Fruit fly (Drosophila melanogaster) whole organism, embryonic: ENCODE results near the gene Mlp84B.
A peak's percentile ranks its signal among the peaks of the same experiment; 100 is the strongest.

Experiments
- ATbp ChIP-seq: fragments of 200-800 bp; sonication (Bioruptor generic); optimal IDR thresholded peaks from 2 replicates; lab custom pipeline; 2017; ENCODE audit warnings: missing biosample characterization, mild to moderate bottlenecking, missing genetic modification characterization, missing genetic modification reagents
- Ada2b ChIP-seq: fragments of 200-800 bp; sonication (Bioruptor generic); IDR thresholded peaks from 2 replicates; pipeline ENCODE4 v1.3.6; 2022; ENCODE audit warnings: missing biosample characterization, missing genetic modification characterization
- B-H2 ChIP-seq: fragments of 200-800 bp; sonication (Bioruptor generic); optimal IDR thresholded peaks from 2 replicates; lab custom pipeline; 2018; ENCODE audit warnings: missing biosample characterization, mild to moderate bottlenecking, missing genetic modification characterization
- BEAF-32 ChIP-seq: fragments of 200-800 bp; sonication (Bioruptor generic); optimal IDR thresholded peaks from 3 replicates; lab custom pipeline; 2017; ENCODE audit warnings: missing biosample characterization, missing genetic modification characterization, mild to moderate bottlenecking, moderate library complexity, missing genetic modification reagents
- CG10979 ChIP-seq: fragments of 200-800 bp; sonication (Bioruptor generic); optimal IDR thresholded peaks from 2 replicates; lab custom pipeline; 2018; ENCODE audit warnings: missing biosample characterization, mild to moderate bottlenecking, missing genetic modification characterization, moderate library complexity
- CG11085 ChIP-seq: fragments of 200-800 bp; sonication (Bioruptor generic); IDR thresholded peaks from 2 replicates; pipeline ENCODE4 v1.3.6; 2022; ENCODE audit warnings: missing biosample characterization, missing genetic modification characterization
- CG11560 ChIP-seq: fragments of 200-800 bp; sonication (Bioruptor generic); IDR thresholded peaks from 3 replicates; pipeline ENCODE4 v1.3.6; 2022; ENCODE audit warnings: missing biosample characterization, missing genetic modification characterization
- CG1233 ChIP-seq: fragments of 200-800 bp; sonication (Bioruptor generic); optimal IDR thresholded peaks from 4 replicates; lab custom pipeline; 2018; ENCODE audit warnings: missing biosample characterization, mild to moderate bottlenecking, missing genetic modification characterization
- CG14965 ChIP-seq: fragments of 200-800 bp; sonication (Bioruptor generic); optimal IDR thresholded peaks from 2 replicates; lab custom pipeline; 2016; ENCODE audit warnings: missing biosample characterization, missing genetic modification characterization, borderline replicate concordance
- CG15011 ChIP-seq: fragments of 200-800 bp; sonication (Bioruptor generic); optimal IDR thresholded peaks from 3 replicates; lab custom pipeline; 2018; ENCODE audit warnings: missing biosample characterization, mild to moderate bottlenecking, missing genetic modification characterization
- CG1647 ChIP-seq: fragments of 200-800 bp; sonication (Bioruptor generic); optimal IDR thresholded peaks from 3 replicates; lab custom pipeline; 2016; ENCODE audit warnings: missing biosample characterization, missing genetic modification characterization
- CG17359 ChIP-seq: fragments of 200-800 bp; sonication (Bioruptor generic); optimal IDR thresholded peaks from 3 replicates; lab custom pipeline; 2018; ENCODE audit warnings: missing biosample characterization, mild to moderate bottlenecking, missing genetic modification characterization, moderate library complexity
- CG17612 ChIP-seq: fragments of 200-800 bp; sonication (Bioruptor generic); IDR thresholded peaks from 2 replicates; pipeline ENCODE4 v1.3.6; 2022; ENCODE audit warnings: missing biosample characterization, missing genetic modification characterization
- CG17802 ChIP-seq: fragments of 200-800 bp; sonication (Bioruptor generic); optimal IDR thresholded peaks from 2 replicates; lab custom pipeline; 2018; ENCODE audit warnings: missing biosample characterization, mild to moderate bottlenecking, missing genetic modification characterization, moderate library complexity
- CG2129 ChIP-seq: fragments of 200-800 bp; sonication (Bioruptor generic); IDR thresholded peaks from 2 replicates; pipeline ENCODE4 v1.3.6; 2022; ENCODE audit warnings: missing biosample characterization, missing genetic modification characterization; ENCODE audit not compliant: partially characterized antibody
- CG2678 ChIP-seq: fragments of 200-800 bp; sonication (Bioruptor generic); optimal IDR thresholded peaks from 3 replicates; lab custom pipeline; 2019; ENCODE audit warnings: missing biosample characterization, mild to moderate bottlenecking, missing genetic modification characterization, moderate library complexity
- CG34224 ChIP-seq: fragments of 200-800 bp; sonication (Bioruptor generic); IDR thresholded peaks from 3 replicates; pipeline ENCODE4 v1.3.6; 2022; ENCODE audit warnings: missing biosample characterization, missing genetic modification characterization; ENCODE audit not compliant: partially characterized antibody
- CG6272 ChIP-seq: fragments of 200-800 bp; sonication (Bioruptor generic); IDR thresholded peaks from 2 replicates; pipeline ENCODE4 v1.3.6; 2022; ENCODE audit warnings: missing biosample characterization, missing genetic modification characterization
- CG8089 ChIP-seq: fragments of 200-800 bp; sonication (Bioruptor generic); optimal IDR thresholded peaks from 3 replicates; lab custom pipeline; 2016; ENCODE audit warnings: missing biosample characterization, missing genetic modification characterization
- CG9817 ChIP-seq: fragments of 200-800 bp; sonication (Bioruptor generic); optimal IDR thresholded peaks from 2 replicates; lab custom pipeline; 2018; ENCODE audit warnings: missing biosample characterization, mild to moderate bottlenecking, missing genetic modification characterization, moderate library complexity
- CoRest ChIP-seq: fragments of 200-800 bp; sonication (Bioruptor generic); optimal IDR thresholded peaks from 3 replicates; lab custom pipeline; 2018; ENCODE audit warnings: missing biosample characterization, mild to moderate bottlenecking, missing genetic modification characterization, moderate library complexity
- Ets97D ChIP-seq: fragments of 200-800 bp; sonication (Bioruptor generic); optimal IDR thresholded peaks from 3 replicates; lab custom pipeline; 2016; ENCODE audit warnings: missing biosample characterization, missing genetic modification characterization
- Fer1 ChIP-seq: fragments of 200-800 bp; sonication (Bioruptor generic); optimal IDR thresholded peaks from 2 replicates; lab custom pipeline; 2017; ENCODE audit warnings: missing biosample characterization, mild to moderate bottlenecking, missing genetic modification characterization
- Gug ChIP-seq: fragments of 200-800 bp; sonication (Bioruptor generic); IDR thresholded peaks from 4 replicates; pipeline ENCODE4 v1.3.6; 2022; ENCODE audit warnings: missing biosample characterization, missing genetic modification characterization
- H15 ChIP-seq: fragments of 200-800 bp; sonication (Bioruptor generic); IDR thresholded peaks from 3 replicates; pipeline ENCODE4 v1.3.6; 2022; ENCODE audit warnings: missing biosample characterization, missing genetic modification characterization
- Lpt ChIP-seq: fragments of >200 bp; optimal IDR thresholded peaks from 2 replicates; lab custom pipeline; 2018; ENCODE audit warnings: missing biosample characterization, missing genetic modification characterization
- NC2α ChIP-seq: fragments of 200-800 bp; sonication (Bioruptor generic); optimal IDR thresholded peaks from 2 replicates; lab custom pipeline; 2016; ENCODE audit warnings: missing biosample characterization, missing genetic modification characterization
- NK7.1 ChIP-seq: fragments of 200-800 bp; sonication (Bioruptor generic); optimal IDR thresholded peaks from 3 replicates; lab custom pipeline; 2016; ENCODE audit warnings: missing biosample characterization, missing genetic modification characterization
- Nf-YB ChIP-seq: fragments of 200-800 bp; sonication (Bioruptor generic); optimal IDR thresholded peaks from 3 replicates; lab custom pipeline; 2019; ENCODE audit warnings: missing biosample characterization, mild to moderate bottlenecking, missing genetic modification characterization, moderate library complexity
- Oli ChIP-seq: fragments of 200-800 bp; sonication (Bioruptor generic); optimal IDR thresholded peaks from 2 replicates; lab custom pipeline; 2018; ENCODE audit warnings: missing biosample characterization, mild to moderate bottlenecking, missing genetic modification characterization, moderate library complexity
- Side ChIP-seq: fragments of 200-800 bp; sonication (Bioruptor generic); optimal IDR thresholded peaks from 2 replicates; lab custom pipeline; 2016; ENCODE audit warnings: missing biosample characterization, missing genetic modification characterization
- TFAM ChIP-seq: fragments of 200-800 bp; sonication (Bioruptor generic); optimal IDR thresholded peaks from 2 replicates; lab custom pipeline; 2017; ENCODE audit warnings: missing biosample characterization, missing genetic modification characterization, inconsistent platforms
- Usf ChIP-seq: fragments of 200-800 bp; sonication (Bioruptor generic); optimal IDR thresholded peaks from 2 replicates; lab custom pipeline; 2017; ENCODE audit warnings: missing genotype, missing biosample characterization, missing genetic modification characterization
- ci ChIP-seq: fragments of 200-800 bp; sonication (Bioruptor generic); IDR thresholded peaks from 3 replicates; pipeline ENCODE4 v1.3.6; 2022; ENCODE audit warnings: missing biosample characterization, missing genetic modification characterization
- cwo ChIP-seq: fragments of 200-800 bp; sonication (Bioruptor generic); optimal IDR thresholded peaks from 3 replicates; lab custom pipeline; 2017; ENCODE audit warnings: missing biosample characterization, missing genetic modification characterization, mild to moderate bottlenecking, moderate library complexity, missing genetic modification reagents
- en ChIP-seq: fragments of 200-800 bp; sonication (Bioruptor generic); optimal IDR thresholded peaks from 2 replicates; lab custom pipeline; 2016; ENCODE audit warnings: missing biosample characterization, missing genetic modification characterization
- fd96Cb ChIP-seq: fragments of 200-800 bp; sonication (Bioruptor generic); optimal IDR thresholded peaks from 2 replicates; lab custom pipeline; 2018; ENCODE audit warnings: missing biosample characterization, mild to moderate bottlenecking, missing genetic modification characterization, moderate library complexity
- grn ChIP-seq: fragments of 200-800 bp; sonication (Bioruptor generic); optimal IDR thresholded peaks from 3 replicates; lab custom pipeline; 2017; ENCODE audit warnings: missing biosample characterization, missing genetic modification characterization
- kay ChIP-seq: fragments of 200-800 bp; sonication (Bioruptor generic); optimal IDR thresholded peaks from 2 replicates; lab custom pipeline; 2016; ENCODE audit warnings: missing biosample characterization, missing genetic modification characterization
- lbe ChIP-seq: fragments of 200-800 bp; sonication (Bioruptor generic); optimal IDR thresholded peaks from 2 replicates; lab custom pipeline; 2016; ENCODE audit warnings: missing biosample characterization, mild to moderate bottlenecking, missing genetic modification characterization
- lmd ChIP-seq: fragments of 200-800 bp; sonication (Bioruptor generic); IDR thresholded peaks from 2 replicates; pipeline ENCODE4 v1.3.6; 2022; ENCODE audit warnings: missing biosample characterization, missing genetic modification characterization
- mld ChIP-seq: fragments of 200-800 bp; sonication (Bioruptor generic); IDR thresholded peaks from 3 replicates; pipeline ENCODE4 v1.3.6; 2022; ENCODE audit warnings: missing biosample characterization, missing genetic modification characterization; ENCODE audit not compliant: partially characterized antibody
- odd ChIP-seq: fragments of 200-800 bp; sonication (Bioruptor generic); optimal IDR thresholded peaks from 2 replicates; lab custom pipeline; 2017; ENCODE audit warnings: missing biosample characterization, mild to moderate bottlenecking, missing genetic modification characterization
- ranshi ChIP-seq: fragments of 200-800 bp; sonication (Bioruptor generic); IDR thresholded peaks from 2 replicates; pipeline ENCODE4 v1.3.6; 2022; ENCODE audit warnings: missing biosample characterization, missing genetic modification characterization
- salm ChIP-seq: fragments of 200-800 bp; sonication (Bioruptor generic); optimal IDR thresholded peaks from 2 replicates; lab custom pipeline; 2018; ENCODE audit warnings: missing biosample characterization, mild to moderate bottlenecking, missing genetic modification characterization
- sd ChIP-seq: fragments of 200-800 bp; sonication (Bioruptor generic); optimal IDR thresholded peaks from 3 replicates; lab custom pipeline; 2018; ENCODE audit warnings: missing biosample characterization, mild to moderate bottlenecking, missing genetic modification characterization, moderate library complexity
- sim ChIP-seq: fragments of 200-800 bp; sonication (Bioruptor generic); IDR thresholded peaks from 2 replicates; pipeline ENCODE4 v1.3.6; 2022; ENCODE audit warnings: missing biosample characterization, missing genetic modification characterization
- sr ChIP-seq: fragments of 200-800 bp; sonication (Bioruptor generic); IDR thresholded peaks from 3 replicates; pipeline ENCODE4 v1.3.6; 2022; ENCODE audit warnings: missing biosample characterization, missing genetic modification characterization
- ssp ChIP-seq: fragments of 200-800 bp; sonication (Bioruptor generic); IDR thresholded peaks from 2 replicates; pipeline ENCODE4 v1.3.6; 2022; ENCODE audit warnings: missing biosample characterization, missing genetic modification characterization
- unc-4 ChIP-seq: fragments of 200-800 bp; sonication (Bioruptor generic); IDR thresholded peaks from 2 replicates; pipeline ENCODE4 v1.3.6; 2022; ENCODE audit warnings: missing biosample characterization, missing genetic modification characterization; ENCODE audit not compliant: partially characterized antibody

Mlp84B gene

dm6 chr3R:7074297-7075114 is 43.0 kb downstream of the Mlp84B start, which contains the start of the genes Ufl1 and CG1943 (continued):
- no peak for TF ChIP-seq CG9817 (tag; lab: Kevin White, UChicago)
- no peak for TF ChIP-seq CG1647 (GFP tag; lab: Kevin White, UChicago)
- TF ChIP-seq CoRest, result peak; percentile 67
- TF ChIP-seq CG8089 (GFP tag; lab: Kevin White, UChicago), result no peak
- TF ChIP-seq lmd (GFP tag; lab: Robert Waterston, UW), result no peak
- TF ChIP-seq CG1233 (GFP tag; lab: Kevin White, UChicago), result no peak
- TF ChIP-seq CG17359 (tag; lab: Kevin White, UChicago), result no peak
- no peak for TF ChIP-seq mld (GFP tag; lab: Robert Waterston, UW)
- TF ChIP-seq Usf (GFP tag; lab: Kevin White, UChicago), result no peak
- TF ChIP-seq kay (GFP tag; lab: Kevin White, UChicago), result no peak
- no peak for TF ChIP-seq sim (GFP tag; lab: Robert Waterston, UW)
- TF ChIP-seq unc-4 (GFP tag; lab: Robert Waterston, UW), result no peak
- no peak for TF ChIP-seq Oli (tag; lab: Kevin White, UChicago)
- TF ChIP-seq cwo (GFP tag; lab: Kevin White, UChicago), result no peak
- TF ChIP-seq Gug (GFP tag; lab: Robert Waterston, UW), result no peak
- TF ChIP-seq CG2678 (tag; lab: Kevin White, UChicago), result no peak
- no peak for TF ChIP-seq ci (GFP tag; lab: Robert Waterston, UW)
- TF ChIP-seq CG11085 (GFP tag; lab: Robert Waterston, UW), result no peak
- peak; percentile 86 for TF ChIP-seq sd (tag; lab: Kevin White, UChicago)
- no peak for TF ChIP-seq CG34224 (GFP tag; lab: Robert Waterston, UW)
- no peak for TF ChIP-seq CG6272
- no peak for TF ChIP-seq salm (tag; lab: Kevin White, UChicago)
- no peak for TF ChIP-seq lbe (GFP tag; lab: Kevin White, UChicago)
- no peak for TF ChIP-seq en (GFP tag; lab: Kevin White, UChicago)
- TF ChIP-seq sr (GFP tag; lab: Robert Waterston, UW), result no peak
- TF ChIP-seq CG15011 (GFP tag; lab: Kevin White, UChicago), result no peak
- TF ChIP-seq CG17802 (tag; lab: Kevin White, UChicago), result no peak
- no peak for TF ChIP-seq fd96Cb (tag; lab: Kevin White, UChicago)
- TF ChIP-seq CG11560 (tag; lab: Robert Waterston, UW), result no peak
- TF ChIP-seq H15 (GFP tag; lab: Robert Waterston, UW), result no peak
- TF ChIP-seq B-H2 (GFP tag; lab: Kevin White, UChicago), result no peak
- TF ChIP-seq Ets97D, result peak; percentile 60
- no peak for TF ChIP-seq ssp
- no peak for TF ChIP-seq NC2α
- no peak for TF ChIP-seq CG17612
- TF ChIP-seq odd (GFP tag; lab: Kevin White, UChicago), result no peak
- peak; percentile 98 for TF ChIP-seq grn
- no peak for TF ChIP-seq TFAM
- TF ChIP-seq ATbp (GFP tag; lab: Kevin White, UChicago), result peak; percentile 2
- TF ChIP-seq CG2129 (GFP tag; lab: Robert Waterston, UW), result no peak
- TF ChIP-seq CG10979 (tag; lab: Kevin White, UChicago), result no peak
- TF ChIP-seq Fer1 (GFP tag; lab: Kevin White, UChicago), result no peak
- no peak for TF ChIP-seq Ada2b (GFP tag; lab: Robert Waterston, UW)
- TF ChIP-seq BEAF-32 (GFP tag; lab: Kevin White, UChicago), result peak; percentile 93
- TF ChIP-seq Lpt (GFP tag; lab: Kevin White, UChicago), result no peak
- no peak for TF ChIP-seq Side (GFP tag; lab: Kevin White, UChicago)
- TF ChIP-seq NK7.1, result no peak
- TF ChIP-seq ranshi, result no peak
- TF ChIP-seq Nf-YB (GFP tag; lab: Kevin White, UChicago), result no peak
- TF ChIP-seq CG14965 (GFP tag; lab: Kevin White, UChicago), result no peak
